Fruit fly (Drosophila melanogaster) whole organism, wandering third instar larva: ENCODE measurements around the gene Galphaf.

Source experiments
- Abd-B ChIP-seq: fragments of >200 bp; optimal IDR thresholded peaks from 2 replicates; lab custom pipeline; 2017; ENCODE audit warnings: missing biosample characterization, missing genetic modification characterization
- CG32264 ChIP-seq: fragments of 200-800 bp; sonication (Bioruptor generic); optimal IDR thresholded peaks from 2 replicates; lab custom pipeline; 2016; ENCODE audit warnings: missing biosample characterization, missing genetic modification characterization
- CG9705 ChIP-seq: fragments of 200-800 bp; sonication (Bioruptor generic); optimal IDR thresholded peaks from 2 replicates; lab custom pipeline; 2018; ENCODE audit warnings: missing biosample characterization, mild to moderate bottlenecking, missing genetic modification characterization
- CrebA ChIP-seq: fragments of 200-800 bp; sonication (Bioruptor generic); optimal IDR thresholded peaks from 2 replicates; lab custom pipeline; 2016; ENCODE audit warnings: missing biosample characterization, mild to moderate bottlenecking, missing genetic modification characterization, borderline replicate concordance
- Dfd ChIP-seq: fragments of >200 bp; optimal IDR thresholded peaks from 2 replicates; lab custom pipeline; 2017; ENCODE audit warnings: missing biosample characterization, missing genetic modification characterization
- Dif ChIP-seq: fragments of 200-275, 200-300 bp; sonication (Bioruptor generic); optimal IDR thresholded peaks from 2 replicates; lab custom pipeline; 2018; ENCODE audit warnings: missing biosample characterization, missing genetic modification characterization; ENCODE audit not compliant: partially characterized antibody
- GATAd ChIP-seq: sonication (Bioruptor generic); optimal IDR thresholded peaks from 2 replicates; lab custom pipeline; 2016; ENCODE audit warnings: missing biosample characterization, missing genetic modification characterization
- HLH106 ChIP-seq: fragments of 200-800 bp; optimal IDR thresholded peaks from 3 replicates; lab custom pipeline; 2019; ENCODE audit warnings: missing biosample characterization, mild to moderate bottlenecking, missing genetic modification characterization, moderate library complexity
- Hnf4 ChIP-seq: fragments of 200-800 bp; sonication (Bioruptor generic); optimal IDR thresholded peaks from 2 replicates; lab custom pipeline; 2016; ENCODE audit warnings: missing biosample characterization, mild to moderate bottlenecking, missing genetic modification characterization
- Hr78 ChIP-seq: fragments of >200 bp; optimal IDR thresholded peaks from 2 replicates; lab custom pipeline; 2017; ENCODE audit warnings: missing biosample characterization, missing genetic modification characterization
- Hr83 ChIP-seq: fragments of 200-300 bp; sonication (Bioruptor generic); optimal IDR thresholded peaks from 2 replicates; lab custom pipeline; 2016; ENCODE audit warnings: missing biosample characterization, mild to moderate bottlenecking, missing genetic modification characterization, moderate library complexity; ENCODE audit not compliant: poor library complexity, severe bottlenecking
- Jra ChIP-seq: sonication (Bioruptor generic); optimal IDR thresholded peaks from 2 replicates; lab custom pipeline; 2016; ENCODE audit warnings: missing biosample characterization, missing genetic modification characterization
- Mio ChIP-seq: sonication (Bioruptor generic); optimal IDR thresholded peaks from 2 replicates; lab custom pipeline; 2016; ENCODE audit warnings: missing biosample characterization, missing genetic modification characterization
- Myc ChIP-seq: fragments of >200 bp; optimal IDR thresholded peaks from 2 replicates; lab custom pipeline; 2017
- N ChIP-seq: fragments of >200 bp; optimal IDR thresholded peaks from 2 replicates; lab custom pipeline; 2018; ENCODE audit warnings: missing biosample characterization, missing external identifiers, missing genetic modification characterization
- Rel ChIP-seq, 2 experiments: fragments of 200-800 bp; sonication (Bioruptor generic) in 1 of 2; optimal IDR thresholded peaks; 2 replicates in 1 of 2; 3 replicates in 1 of 2; lab custom pipeline; 2016 to 2019; ENCODE audit warnings: mild to moderate bottlenecking in 2 of 2, missing biosample characterization in 2 of 2, missing genetic modification characterization in 2 of 2, moderate library complexity in 1 of 2
- Vsx2 ChIP-seq: fragments of 200-300, 225-300 bp; sonication (Bioruptor generic); optimal IDR thresholded peaks from 2 replicates; lab custom pipeline; 2018; ENCODE audit warnings: missing biosample characterization, missing genetic modification characterization; ENCODE audit not compliant: partially characterized antibody
- br ChIP-seq: fragments of 200-800 bp; sonication (Bioruptor generic); optimal IDR thresholded peaks from 2 replicates; lab custom pipeline; 2016; ENCODE audit warnings: missing biosample characterization, missing genetic modification characterization
- brk ChIP-seq: fragments of 200-800 bp; sonication (Bioruptor generic); optimal IDR thresholded peaks from 2 replicates; lab custom pipeline; 2016; ENCODE audit warnings: missing biosample characterization, mild to moderate bottlenecking, missing genetic modification characterization
- dl ChIP-seq, 2 experiments: fragments of 175-275, 200-275 bp in 1 of 2; fragments of 200-275 bp in 1 of 2; sonication (Bioruptor generic); optimal IDR thresholded peaks; lab custom pipeline; 2018; ENCODE audit warnings: mild to moderate bottlenecking in 2 of 2, missing biosample characterization in 2 of 2, missing genetic modification characterization in 2 of 2, moderate library complexity in 2 of 2; ENCODE audit not compliant: partially characterized antibody in 2 of 2, insufficient read depth in 1 of 2
- dsf ChIP-seq: sonication (Bioruptor generic); optimal IDR thresholded peaks from 2 replicates; lab custom pipeline; 2016; ENCODE audit warnings: missing biosample characterization, missing genetic modification characterization, borderline replicate concordance
- ey ChIP-seq: fragments of 200-800 bp; sonication (Bioruptor generic); optimal IDR thresholded peaks from 2 replicates; lab custom pipeline; 2016; ENCODE audit warnings: missing biosample characterization, missing genetic modification characterization
- foxo ChIP-seq, 2 experiments: fragments of 200-800 bp; sonication (Bioruptor generic); optimal IDR thresholded peaks; 2 replicates in 1 of 2; 3 replicates in 1 of 2; lab custom pipeline; 2016 to 2017; ENCODE audit warnings: missing biosample characterization in 2 of 2, missing genetic modification characterization in 2 of 2
- fru ChIP-seq: fragments of 200-800 bp; sonication (Bioruptor generic); optimal IDR thresholded peaks from 3 replicates; lab custom pipeline; 2016; ENCODE audit warnings: missing biosample characterization, mild to moderate bottlenecking, missing genetic modification characterization
- h ChIP-seq: fragments of 200-800 bp; sonication (Bioruptor generic); optimal IDR thresholded peaks from 3 replicates; lab custom pipeline; 2016; ENCODE audit warnings: missing biosample characterization, mild to moderate bottlenecking, missing genetic modification characterization
- jim ChIP-seq: fragments of 175-275, 200-325 bp; sonication (Bioruptor generic); optimal IDR thresholded peaks from 2 replicates; lab custom pipeline; 2016; ENCODE audit warnings: missing biosample characterization, mild to moderate bottlenecking, missing genetic modification characterization
- lola ChIP-seq: fragments of >200 bp; optimal IDR thresholded peaks from 2 replicates; lab custom pipeline; 2017; ENCODE audit warnings: missing biosample characterization, missing genetic modification characterization
- pan ChIP-seq: fragments of >200 bp; optimal IDR thresholded peaks from 2 replicates; lab custom pipeline; 2017
- psq ChIP-seq: fragments of 200-800 bp; sonication (Bioruptor generic); optimal IDR thresholded peaks from 3 replicates; lab custom pipeline; 2017; ENCODE audit warnings: missing biosample characterization, mild to moderate bottlenecking, missing genetic modification characterization, moderate library complexity
- rgr ChIP-seq: fragments of 200-800 bp; sonication (Bioruptor generic); optimal IDR thresholded peaks from 3 replicates; lab custom pipeline; 2016; ENCODE audit warnings: missing biosample characterization, mild to moderate bottlenecking, missing genetic modification characterization
- tai ChIP-seq: sonication (Bioruptor generic); optimal IDR thresholded peaks from 2 replicates; lab custom pipeline; 2016; ENCODE audit warnings: missing biosample characterization, missing genetic modification characterization
- woc ChIP-seq: sonication (Bioruptor generic); optimal IDR thresholded peaks from 2 replicates; lab custom pipeline; 2016; ENCODE audit warnings: missing biosample characterization, mild to moderate bottlenecking, missing genetic modification characterization

The Galphaf gene

DNA sequence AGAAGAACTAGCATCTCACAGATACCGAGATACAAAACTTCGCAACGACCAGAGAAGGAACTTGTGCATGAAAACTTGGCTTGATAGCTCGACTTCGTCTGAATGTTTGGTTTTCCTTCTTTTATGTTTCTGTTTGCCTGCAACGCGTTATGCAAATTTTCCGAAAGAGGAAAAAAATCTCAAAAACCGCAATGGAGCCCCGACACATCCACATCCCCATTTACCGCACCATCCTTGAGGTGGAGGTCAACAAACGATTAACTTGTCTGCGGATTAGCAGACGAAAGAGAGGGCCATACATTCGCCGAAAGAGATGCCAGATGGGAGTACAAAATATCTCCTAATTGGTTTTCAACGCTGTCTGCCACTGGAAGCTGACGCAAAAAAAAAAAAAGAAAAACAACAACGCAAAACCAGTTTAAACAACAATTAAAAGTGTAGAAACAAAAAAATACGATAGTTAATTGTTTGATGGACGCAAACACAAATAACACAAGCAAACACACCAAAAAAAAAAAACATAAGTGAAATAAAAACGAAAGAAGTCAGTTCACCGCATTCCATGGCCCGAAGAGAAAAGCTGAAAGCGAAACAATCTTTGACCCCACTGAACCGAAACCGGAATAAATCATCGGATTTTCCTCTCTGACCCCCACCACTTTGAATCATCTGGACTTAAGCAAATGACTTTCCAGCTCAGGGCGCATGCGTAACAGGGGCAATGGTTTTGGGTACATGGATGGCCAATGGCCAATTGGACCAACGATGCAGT is 27.5 kb upstream of the Galphaf start:
- TF ChIP-seq Mio (GFP tag; lab: Kevin White, UChicago) = no peak
- no peak for TF ChIP-seq dl (GFP tag; optimal IDR thresholded peaks at IDR 0.05; lab: Kevin White, UChicago; ENCODE audit: insufficient read depth in 1 of 2, partially characterized antibody in 2 of 2)
- TF ChIP-seq pan (lab: Kevin White, UChicago) = no peak
- no peak for TF ChIP-seq Abd-B (GFP tag; lab: Kevin White, UChicago)
- no peak for TF ChIP-seq Jra (GFP tag; lab: Kevin White, UChicago)

dm6 chr3L:16693844-16694243 is 26.1 kb upstream of the Galphaf start:
- TF ChIP-seq pan (lab: Kevin White, UChicago) (no peak), Vsx2 (peak; percentile 57), Rel (GFP tag; optimal IDR thresholded peaks at IDR 0.05; lab: Kevin White, UChicago) (no peak), Rel (tag; optimal IDR thresholded peaks at IDR 0.05; lab: Kevin White, UChicago) (peak; percentile 97), N (GFP tag; lab: Kevin White, UChicago) (no peak), rgr (peak; percentile 14), h (GFP tag; lab: Kevin White, UChicago) (peak; percentile 7)

DNA sequence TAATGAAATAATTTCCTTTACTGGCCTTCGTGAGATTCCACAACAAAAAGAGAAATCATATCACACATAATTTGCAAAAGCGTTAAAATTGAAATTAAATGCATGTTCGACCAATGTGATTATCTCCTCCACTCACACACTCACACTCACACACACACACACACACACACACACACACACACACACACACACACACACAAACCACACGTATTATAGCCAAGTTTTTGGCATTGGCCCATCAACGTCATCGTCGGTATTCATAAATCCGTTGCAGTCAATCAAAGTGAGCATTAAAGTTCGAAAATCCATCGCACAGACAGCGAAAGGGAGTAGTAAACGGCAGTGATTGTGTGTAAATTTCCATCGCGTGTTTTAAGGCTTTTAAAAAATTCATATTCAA is 22.3 kb upstream of the Galphaf start:
- no peak for TF ChIP-seq ey (GFP tag; lab: Kevin White, UChicago)
- peak; percentile 85 for TF ChIP-seq Dfd

dm6 chr3L:16689491-16689890 is 21.8 kb upstream of the Galphaf start:
- TF ChIP-seq foxo (GFP tag; optimal IDR thresholded peaks at IDR 0.05; lab: Kevin White, UChicago) (no peak), fru (GFP tag; lab: Kevin White, UChicago) (no peak), Myc (no peak), ey (GFP tag; lab: Kevin White, UChicago) (no peak), Hnf4 (GFP tag; lab: Kevin White, UChicago) (no peak), jim (GFP tag; lab: Kevin White, UChicago) (no peak), HLH106 (no peak), GATAd (GFP tag; lab: Kevin White, UChicago) (no peak), br (no peak), tai (GFP tag; lab: Kevin White, UChicago) (no peak), Dif (GFP tag; lab: Kevin White, UChicago) (no peak), lola (GFP tag; lab: Kevin White, UChicago) (no peak), CrebA (GFP tag; lab: Kevin White, UChicago) (no peak), CG32264 (no peak), brk (GFP tag; lab: Kevin White, UChicago) (no peak), rgr (no peak), Hr78 (GFP tag; lab: Kevin White, UChicago) (no peak), CG9705 (GFP tag; lab: Kevin White, UChicago) (no peak), Hr83 (GFP tag; lab: Kevin White, UChicago) (no peak)

- TF ChIP-seq Abd-B (GFP tag; lab: Kevin White, UChicago) = no peak
- no peak for TF ChIP-seq jim (GFP tag; lab: Kevin White, UChicago)
- TF ChIP-seq N (GFP tag; lab: Kevin White, UChicago) = no peak
- TF ChIP-seq woc = no peak
- no peak for TF ChIP-seq GATAd (GFP tag; lab: Kevin White, UChicago)
- no peak for TF ChIP-seq dsf (GFP tag; lab: Kevin White, UChicago)
- no peak for TF ChIP-seq Vsx2
- TF ChIP-seq Hr83 (GFP tag; lab: Kevin White, UChicago) = no peak
- no peak for TF ChIP-seq Jra (GFP tag; lab: Kevin White, UChicago)
- TF ChIP-seq brk (GFP tag; lab: Kevin White, UChicago) = no peak
- TF ChIP-seq psq (GFP tag; lab: Kevin White, UChicago) = no peak
- no peak for TF ChIP-seq rgr
Measured at dm6 chr3L:16683007-16683406, 15.3 kb upstream of the Galphaf start.
